Fruit fly (Drosophila melanogaster) whole organism, embryonic: ENCODE measurements around the gene Slu7.

Experiments
- Ada2b ChIP-seq: fragments of 200-800 bp; sonication (Bioruptor generic); IDR thresholded peaks from 2 replicates; pipeline ENCODE4 v1.3.6; 2022; ENCODE audit warnings: missing biosample characterization, missing genetic modification characterization
- BEAF-32 ChIP-seq: fragments of 200-800 bp; sonication (Bioruptor generic); optimal IDR thresholded peaks from 3 replicates; lab custom pipeline; 2017; ENCODE audit warnings: missing biosample characterization, missing genetic modification characterization, mild to moderate bottlenecking, moderate library complexity, missing genetic modification reagents
- CG11504 ChIP-seq: fragments of 200-800 bp; sonication (Bioruptor generic); optimal IDR thresholded peaks from 3 replicates; lab custom pipeline; 2019; ENCODE audit warnings: missing biosample characterization, mild to moderate bottlenecking, missing genetic modification characterization, moderate library complexity
- CG12236 ChIP-seq: fragments of 200-800 bp; sonication (Bioruptor generic); optimal IDR thresholded peaks from 2 replicates; lab custom pipeline; 2016; ENCODE audit warnings: missing biosample characterization, missing genetic modification characterization
- CG14710 ChIP-seq: fragments of 200-800 bp; sonication (Bioruptor generic); optimal IDR thresholded peaks from 3 replicates; lab custom pipeline; 2019; ENCODE audit warnings: missing biosample characterization, mild to moderate bottlenecking, missing genetic modification characterization, moderate library complexity
- CG15073 ChIP-seq: fragments of 200-800 bp; sonication (Bioruptor generic); optimal IDR thresholded peaks from 2 replicates; lab custom pipeline; 2016; ENCODE audit warnings: missing biosample characterization, missing genetic modification characterization
- CG15514 ChIP-seq: fragments of 200-800 bp; sonication (Bioruptor generic); optimal IDR thresholded peaks from 3 replicates; lab custom pipeline; 2017; ENCODE audit warnings: missing biosample characterization, missing genetic modification characterization, mild to moderate bottlenecking, moderate library complexity, missing genetic modification reagents
- CG17186 ChIP-seq: fragments of 200-800 bp; sonication (Bioruptor generic); optimal IDR thresholded peaks from 3 replicates; lab custom pipeline; 2017; ENCODE audit warnings: missing biosample characterization, missing genetic modification reagents, missing genetic modification characterization
- CG30020 ChIP-seq: fragments of 200-800 bp; optimal IDR thresholded peaks from 2 replicates; lab custom pipeline; 2019; ENCODE audit warnings: missing biosample characterization, mild to moderate bottlenecking, missing genetic modification characterization, moderate library complexity
- CG32767 ChIP-seq: fragments of 200-800 bp; sonication (Bioruptor generic); IDR thresholded peaks from 2 replicates; pipeline ENCODE4 v1.3.6; 2022; ENCODE audit warnings: missing biosample characterization, missing genetic modification characterization
- CG4360 ChIP-seq: fragments of 200-800 bp; sonication (Bioruptor generic); IDR thresholded peaks from 2 replicates; pipeline ENCODE4 v1.3.6; 2022; ENCODE audit warnings: missing biosample characterization, missing genetic modification characterization
- CG6254 ChIP-seq: fragments of 200-800 bp; sonication (Bioruptor generic); optimal IDR thresholded peaks from 3 replicates; lab custom pipeline; 2017; ENCODE audit warnings: mild to moderate bottlenecking, missing biosample characterization, missing genetic modification reagents, missing genetic modification characterization
- CG8388 ChIP-seq: fragments of 200-800 bp; sonication (Bioruptor generic); optimal IDR thresholded peaks from 2 replicates; lab custom pipeline; 2019; ENCODE audit warnings: missing biosample characterization, mild to moderate bottlenecking, missing genetic modification characterization, moderate library complexity
- CG9797 ChIP-seq: fragments of 200-800 bp; sonication (Bioruptor generic); optimal IDR thresholded peaks from 3 replicates; lab custom pipeline; 2018; ENCODE audit warnings: missing biosample characterization, mild to moderate bottlenecking, missing genetic modification characterization
- CHES-1-like ChIP-seq: fragments of 200-800 bp; sonication (Bioruptor generic); optimal IDR thresholded peaks from 2 replicates; lab custom pipeline; 2016; ENCODE audit warnings: missing biosample characterization, missing genetic modification characterization
- Dip3 ChIP-seq: fragments of 200-800 bp; sonication (Bioruptor generic); optimal IDR thresholded peaks from 3 replicates; lab custom pipeline; 2016; ENCODE audit warnings: missing biosample characterization, missing genetic modification characterization
- Dref ChIP-seq: fragments of 200-800 bp; sonication (Bioruptor generic); IDR thresholded peaks from 2 replicates; pipeline ENCODE4 v1.3.6; 2022; ENCODE audit warnings: missing biosample characterization, missing genetic modification characterization
- E2f2 ChIP-seq: fragments of 200-800 bp; sonication (Bioruptor generic); IDR thresholded peaks from 2 replicates; pipeline ENCODE4 v1.3.6; 2022; ENCODE audit warnings: missing biosample characterization, missing genetic modification characterization
- Gug ChIP-seq: fragments of 200-800 bp; sonication (Bioruptor generic); IDR thresholded peaks from 4 replicates; pipeline ENCODE4 v1.3.6; 2022; ENCODE audit warnings: missing biosample characterization, missing genetic modification characterization
- Hmr ChIP-seq: fragments of 200-800 bp; sonication (Bioruptor generic); optimal IDR thresholded peaks from 3 replicates; lab custom pipeline; 2017; ENCODE audit warnings: mild to moderate bottlenecking, missing biosample characterization, missing genetic modification reagents, missing genetic modification characterization
- MESR4 ChIP-seq: fragments of 200-800 bp; sonication (Bioruptor generic); optimal IDR thresholded peaks from 2 replicates; lab custom pipeline; 2018; ENCODE audit warnings: missing biosample characterization, mild to moderate bottlenecking, missing genetic modification characterization, moderate library complexity
- Neu2 ChIP-seq: fragments of 200-800 bp; sonication (Bioruptor generic); optimal IDR thresholded peaks from 3 replicates; lab custom pipeline; 2016; ENCODE audit warnings: missing biosample characterization, missing genetic modification characterization, borderline replicate concordance
- Oaz ChIP-seq: fragments of 200-800 bp; sonication (Bioruptor generic); IDR thresholded peaks from 2 replicates; pipeline ENCODE4 v1.3.6; 2022; ENCODE audit warnings: missing biosample characterization, missing genetic modification characterization
- Opbp ChIP-seq: fragments of 200-800 bp; sonication (Bioruptor generic); IDR thresholded peaks from 3 replicates; pipeline ENCODE4 v1.3.6; 2022; ENCODE audit warnings: missing biosample characterization, missing genetic modification characterization; ENCODE audit not compliant: partially characterized antibody
- bab2 ChIP-seq: fragments of 200-800 bp; sonication (Bioruptor generic); optimal IDR thresholded peaks from 2 replicates; lab custom pipeline; 2016; ENCODE audit warnings: missing biosample characterization, missing genetic modification characterization
- bsh ChIP-seq, 2 experiments: fragments of 200-800 bp; sonication (Bioruptor generic); optimal IDR thresholded peaks; 2 replicates each; lab custom pipeline; 2017 to 2018; ENCODE audit warnings: mild to moderate bottlenecking in 2 of 2, missing biosample characterization in 2 of 2, missing genetic modification characterization in 2 of 2, moderate library complexity in 1 of 2
- btn ChIP-seq: fragments of 200-800 bp; sonication (Bioruptor generic); optimal IDR thresholded peaks from 2 replicates; lab custom pipeline; 2016; ENCODE audit warnings: missing biosample characterization, missing genetic modification characterization
- cato ChIP-seq: fragments of 200-800 bp; sonication (Bioruptor generic); optimal IDR thresholded peaks from 2 replicates; lab custom pipeline; 2016; ENCODE audit warnings: missing biosample characterization, missing genetic modification characterization, borderline replicate concordance
- chinmo ChIP-seq: fragments of 200-800 bp; sonication (Bioruptor generic); IDR thresholded peaks from 4 replicates; pipeline ENCODE4 v1.3.6; 2022; ENCODE audit warnings: missing biosample characterization, missing genetic modification characterization; ENCODE audit not compliant: partially characterized antibody
- dimm ChIP-seq: fragments of 200-800 bp; sonication (Bioruptor generic); IDR thresholded peaks from 2 replicates; pipeline ENCODE4 v1.3.6; 2022; ENCODE audit warnings: missing biosample characterization, missing genetic modification characterization
- dpn ChIP-seq, 2 experiments: fragments of 200-800 bp; sonication (Bioruptor generic); optimal IDR thresholded peaks; 3 replicates each; lab custom pipeline; 2016; ENCODE audit warnings: missing biosample characterization in 2 of 2, missing genetic modification characterization in 2 of 2
- ewg ChIP-seq: fragments of 200-800 bp; sonication (Bioruptor generic); optimal IDR thresholded peaks from 3 replicates; lab custom pipeline; 2017; ENCODE audit warnings: mild to moderate bottlenecking, missing biosample characterization, missing genetic modification reagents, missing genetic modification characterization
- exex ChIP-seq: fragments of 200-800 bp; sonication (Bioruptor generic); optimal IDR thresholded peaks from 4 replicates; lab custom pipeline; 2018; ENCODE audit warnings: missing biosample characterization, mild to moderate bottlenecking, missing genetic modification characterization, moderate library complexity
- grn ChIP-seq: fragments of 200-800 bp; sonication (Bioruptor generic); optimal IDR thresholded peaks from 3 replicates; lab custom pipeline; 2017; ENCODE audit warnings: missing biosample characterization, missing genetic modification characterization
- hbn ChIP-seq: fragments of 200-800 bp; sonication (Bioruptor generic); IDR thresholded peaks from 2 replicates; pipeline ENCODE4 v1.3.6; 2022; ENCODE audit warnings: missing biosample characterization, missing genetic modification characterization; ENCODE audit not compliant: partially characterized antibody
- inv ChIP-seq: fragments of 200-800 bp; sonication (Bioruptor generic); IDR thresholded peaks from 2 replicates; pipeline ENCODE4 v1.3.6; 2022; ENCODE audit warnings: missing biosample characterization, missing genetic modification characterization; ENCODE audit not compliant: partially characterized antibody
- klu ChIP-seq: fragments of 200-800 bp; sonication (Bioruptor generic); IDR thresholded peaks from 2 replicates; pipeline ENCODE4 v1.3.6; 2022; ENCODE audit warnings: missing biosample characterization, missing genetic modification characterization
- knrl ChIP-seq: fragments of 200-800 bp; sonication (Bioruptor generic); IDR thresholded peaks from 3 replicates; pipeline ENCODE4 v1.3.6; 2022; ENCODE audit warnings: missing biosample characterization, missing genetic modification characterization; ENCODE audit not compliant: partially characterized antibody
- lov ChIP-seq, 2 experiments: fragments of 200-800 bp in 1 of 2; fragments of >200 bp in 1 of 2; sonication (Bioruptor generic) in 1 of 2; IDR thresholded peaks in 1 of 2; optimal IDR thresholded peaks in 1 of 2; 2 replicates in 1 of 2; 3 replicates in 1 of 2; pipeline versions ENCODE4 v1.3.6 to Lab custom; 2017 to 2022; ENCODE audit warnings: missing biosample characterization in 1 of 2, missing genetic modification characterization in 1 of 2
- nom ChIP-seq: fragments of 200-800 bp; sonication (Bioruptor generic); optimal IDR thresholded peaks from 2 replicates; lab custom pipeline; 2017; ENCODE audit warnings: missing biosample characterization, missing genetic modification characterization, mild to moderate bottlenecking, moderate library complexity, missing genetic modification reagents
- pnt ChIP-seq: fragments of 200-800 bp; sonication (Bioruptor generic); optimal IDR thresholded peaks from 3 replicates; lab custom pipeline; 2016; ENCODE audit warnings: missing biosample characterization, missing genetic modification characterization
- ranshi ChIP-seq: fragments of 200-800 bp; sonication (Bioruptor generic); IDR thresholded peaks from 2 replicates; pipeline ENCODE4 v1.3.6; 2022; ENCODE audit warnings: missing biosample characterization, missing genetic modification characterization
- rib ChIP-seq: fragments of 200-800 bp; sonication (Bioruptor generic); IDR thresholded peaks from 2 replicates; pipeline ENCODE4 v1.3.6; 2022; ENCODE audit warnings: missing biosample characterization, missing genetic modification characterization
- salm ChIP-seq: fragments of 200-800 bp; sonication (Bioruptor generic); optimal IDR thresholded peaks from 2 replicates; lab custom pipeline; 2018; ENCODE audit warnings: missing biosample characterization, mild to moderate bottlenecking, missing genetic modification characterization
- sim ChIP-seq: fragments of 200-800 bp; sonication (Bioruptor generic); IDR thresholded peaks from 2 replicates; pipeline ENCODE4 v1.3.6; 2022; ENCODE audit warnings: missing biosample characterization, missing genetic modification characterization
- sna ChIP-seq: fragments of 200-800 bp; sonication (Bioruptor generic); IDR thresholded peaks from 2 replicates; pipeline ENCODE4 v1.3.6; 2022; ENCODE audit warnings: missing biosample characterization, missing genetic modification characterization; ENCODE audit not compliant: partially characterized antibody
- vnd ChIP-seq: fragments of 200-800 bp; sonication (Bioruptor generic); IDR thresholded peaks from 3 replicates; pipeline ENCODE4 v1.3.6; 2022; ENCODE audit warnings: missing biosample characterization, missing genetic modification characterization; ENCODE audit not compliant: partially characterized antibody
- zfh2 ChIP-seq: fragments of 200-800 bp; sonication (Bioruptor generic); optimal IDR thresholded peaks from 2 replicates; lab custom pipeline; 2016; ENCODE audit warnings: missing biosample characterization, missing genetic modification characterization

The Slu7 gene

dm6 chr3R:29062717-29063206 is 23.9 kb upstream of the Slu7 start, which contains the start of the genes Cul5 and Bicra (continued):
- 0 out of 2 replicates have a peak, but pooled peaks have one; percentile 57 for TF ChIP-seq E2f2 (GFP tag; lab: Robert Waterston, UW)
- TF ChIP-seq CG17186, result no peak
- no peak for TF ChIP-seq CG6254
- no peak for TF ChIP-seq Oaz
- no peak for TF ChIP-seq CG32767 (GFP tag; lab: Robert Waterston, UW)
- no peak for TF ChIP-seq pnt (GFP tag; lab: Kevin White, UChicago)
- TF ChIP-seq Gug (GFP tag; lab: Robert Waterston, UW), result no peak
- no peak for TF ChIP-seq CG8388
- no peak for TF ChIP-seq cato (GFP tag; lab: Kevin White, UChicago)
- TF ChIP-seq dpn (GFP tag; optimal IDR thresholded peaks at IDR 0.05; lab: Kevin White, UChicago), result peak in 1 of 2 experiments; percentile 5
- no peak for TF ChIP-seq bsh (GFP tag; optimal IDR thresholded peaks at IDR 0.05; lab: Kevin White, UChicago)
- TF ChIP-seq zfh2, result peak; percentile 2
- TF ChIP-seq vnd (GFP tag; lab: Robert Waterston, UW), result peak; percentile 86; the same call in 1 of the 3 replicates
- no peak for TF ChIP-seq sim (GFP tag; lab: Robert Waterston, UW)
- TF ChIP-seq bab2, result no peak
- TF ChIP-seq CG12236, result no peak
- TF ChIP-seq inv (GFP tag; lab: Robert Waterston, UW), result peak; percentile 86; the same call in 1 of the 2 replicates
- TF ChIP-seq CG15514 (GFP tag; lab: Kevin White, UChicago), result peak; percentile 32
- no peak for TF ChIP-seq CG11504 (tag; lab: Kevin White, UChicago)
- no peak for TF ChIP-seq Hmr (GFP tag; lab: Kevin White, UChicago)
- no peak for TF ChIP-seq CG15073
- TF ChIP-seq grn (GFP tag; lab: Kevin White, UChicago), result peak; percentile 13
- TF ChIP-seq CG4360 (GFP tag; lab: Robert Waterston, UW), result peak; percentile 48; the same call in 1 of the 2 replicates
- TF ChIP-seq nom (GFP tag; lab: Kevin White, UChicago), result peak; percentile 43
- no peak for TF ChIP-seq ewg
- TF ChIP-seq MESR4 (GFP tag; lab: Kevin White, UChicago), result peak; percentile 94
- TF ChIP-seq ranshi (GFP tag; lab: Robert Waterston, UW), result no peak
- TF ChIP-seq chinmo (GFP tag; lab: Robert Waterston, UW), result no peak
- no peak for TF ChIP-seq lov (optimal IDR thresholded peaks at IDR 0.05; lab: Kevin White, UChicago)
- no peak for TF ChIP-seq lov (GFP tag; IDR thresholded peaks at IDR 0.05; lab: Robert Waterston, UW)
- no peak for TF ChIP-seq salm (tag; lab: Kevin White, UChicago)
- TF ChIP-seq CHES-1-like (GFP tag; lab: Kevin White, UChicago), result no peak
- TF ChIP-seq knrl (GFP tag; lab: Robert Waterston, UW), result peak; percentile 84; the same call in 2 of the 3 replicates
- TF ChIP-seq btn (GFP tag; lab: Kevin White, UChicago), result no peak
- TF ChIP-seq Ada2b (GFP tag; lab: Robert Waterston, UW), result no peak
- TF ChIP-seq CG30020, result no peak
- TF ChIP-seq Neu2 (GFP tag; lab: Kevin White, UChicago), result no peak
- TF ChIP-seq Dip3 (GFP tag; lab: Kevin White, UChicago), result no peak
- peak; percentile 96 for TF ChIP-seq Dref (GFP tag; lab: Robert Waterston, UW)
- no peak for TF ChIP-seq sna (GFP tag; lab: Robert Waterston, UW)
- no peak for TF ChIP-seq rib (GFP tag; lab: Robert Waterston, UW)
- TF ChIP-seq CG14710 (tag; lab: Kevin White, UChicago), result no peak
- peak; percentile 93 for TF ChIP-seq Opbp (GFP tag; lab: Robert Waterston, UW)
- TF ChIP-seq BEAF-32 (GFP tag; lab: Kevin White, UChicago), result peak; percentile 87
- peak; percentile 37 for TF ChIP-seq exex (tag; lab: Kevin White, UChicago)
- peak; percentile 87 for TF ChIP-seq hbn (GFP tag; lab: Robert Waterston, UW)
- TF ChIP-seq klu (GFP tag; lab: Robert Waterston, UW), result no peak
- peak; percentile 21 for TF ChIP-seq CG9797 (GFP tag; lab: Kevin White, UChicago)
- TF ChIP-seq dimm, result no peak
